Worm (Caenorhabditis elegans): ENCODE results near the gene acs-11.

- TF ChIP-seq ceh-82 (tag; optimal IDR thresholded peaks at IDR 0.05) = no peak
- no peak for TF ChIP-seq lin-13 (GFP tag; optimal IDR thresholded peaks at IDR 0.05)
- no peak for TF ChIP-seq nhr-129 (tag; optimal IDR thresholded peaks at IDR 0.05)
- TF ChIP-seq unc-62 (GFP tag; optimal IDR thresholded peaks at IDR 0.05) = no peak
- TF ChIP-seq nhr-25 (tag; optimal IDR thresholded peaks at IDR 0.05) = no peak
- TF ChIP-seq aly-2 (tag; optimal IDR thresholded peaks at IDR 0.05) = no peak
- no peak for TF ChIP-seq elt-3 (tag; optimal IDR thresholded peaks at IDR 0.05)
- TF ChIP-seq lsy-2 (tag; optimal IDR thresholded peaks at IDR 0.05) = no peak
- TF ChIP-seq nhr-11 (tag; optimal IDR thresholded peaks at IDR 0.05) = no peak
- no peak for TF ChIP-seq ama-1 (optimal IDR thresholded peaks at IDR 0.05)
- TF ChIP-seq snpc-4 (tag; optimal IDR thresholded peaks at IDR 0.05) = no peak
- TF ChIP-seq lin-39 (tag; optimal IDR thresholded peaks at IDR 0.05) = no peak
These were observed 4.6 kb upstream of the acs-11 start, which contains the start of gene ctsa-1.1 for ce11 chrII:4737348-4737747.
